Worm (Caenorhabditis elegans) whole organism, L3 larva: ENCODE data around the gene cyp-31A5.

ENCODE experiments used
- R02D3.7 ChIP-seq: fragments of 150-350 bp; optimal IDR thresholded peaks from 2 replicates; lab custom pipeline; 2014; ENCODE audit warnings: missing biosample characterization, missing genetic modification characterization
- ZK546.5 ChIP-seq: sonication (generic microtip); optimal IDR thresholded peaks from 2 replicates; lab custom pipeline; 2017; ENCODE audit warnings: missing biosample characterization, missing genetic modification characterization
- aly-2 ChIP-seq: fragments of 150-350 bp; optimal IDR thresholded peaks from 2 replicates; lab custom pipeline; 2014; ENCODE audit warnings: missing biosample characterization, missing genetic modification characterization
- ama-1 ChIP-seq: fragments of 150-350 bp; optimal IDR thresholded peaks from 2 replicates; lab custom pipeline; 2018
- ceh-16 ChIP-seq: sonication (generic microtip); optimal IDR thresholded peaks from 2 replicates; lab custom pipeline; 2017; ENCODE audit warnings: missing biosample characterization, missing genetic modification characterization
- ceh-28 ChIP-seq: fragments of 150-350 bp; optimal IDR thresholded peaks from 2 replicates; lab custom pipeline; 2014; ENCODE audit warnings: missing biosample characterization, missing genetic modification reagents, missing genetic modification characterization
- ceh-82 ChIP-seq: fragments of 150-350 bp; optimal IDR thresholded peaks from 2 replicates; lab custom pipeline; 2014; ENCODE audit warnings: missing biosample characterization, missing genetic modification characterization
- ceh-9 ChIP-seq: sonication (generic microtip); optimal IDR thresholded peaks from 2 replicates; lab custom pipeline; 2018; ENCODE audit warnings: missing biosample characterization, missing genetic modification characterization
- daf-12 ChIP-seq: fragments of 150-350 bp; optimal IDR thresholded peaks from 2 replicates; lab custom pipeline; 2014; ENCODE audit warnings: missing biosample characterization, missing genetic modification reagents, missing genetic modification characterization
- egl-27 ChIP-seq: sonication (generic microtip); optimal IDR thresholded peaks from 4 replicates; lab custom pipeline; 2017; ENCODE audit warnings: missing biosample characterization, missing genetic modification reagents, missing genetic modification characterization
- egl-5 ChIP-seq: fragments of 150-350 bp; optimal IDR thresholded peaks from 2 replicates; lab custom pipeline; 2017; ENCODE audit warnings: missing biosample characterization, missing genetic modification reagents, missing genetic modification characterization, inconsistent platforms
- elt-1 ChIP-seq: fragments of 150-350 bp; optimal IDR thresholded peaks from 2 replicates; lab custom pipeline; 2014; ENCODE audit warnings: missing biosample characterization, missing genetic modification characterization
- elt-2 ChIP-seq: sonication (generic microtip); optimal IDR thresholded peaks from 2 replicates; lab custom pipeline; 2016; ENCODE audit warnings: missing genetic modification reagents, mild to moderate bottlenecking, missing genetic modification characterization, missing compliant biosample characterization
- elt-3 ChIP-seq, 3 experiments: fragments of 150-350 bp in 1 of 3; sonication (generic microtip) in 2 of 3; optimal IDR thresholded peaks; 2 replicates in 2 of 3; 4 replicates in 1 of 3; lab custom pipeline; 2014 to 2017; ENCODE audit warnings: missing biosample characterization in 3 of 3, missing genetic modification characterization in 3 of 3
- eor-1 ChIP-seq, 2 experiments: fragments of 150-350 bp; optimal IDR thresholded peaks; 2 replicates each; lab custom pipeline; 2014 to 2018; ENCODE audit warnings: missing biosample characterization in 2 of 2, missing genetic modification characterization in 2 of 2
- fkh-10 ChIP-seq: sonication (generic microtip); optimal IDR thresholded peaks from 2 replicates; lab custom pipeline; 2017; ENCODE audit warnings: missing biosample characterization, missing genetic modification reagents, missing genetic modification characterization
- fkh-2 ChIP-seq: fragments of 150-350 bp; optimal IDR thresholded peaks from 2 replicates; lab custom pipeline; 2014; ENCODE audit warnings: missing biosample characterization, missing genetic modification reagents, missing genetic modification characterization
- fos-1 ChIP-seq: fragments of 150-350 bp; optimal IDR thresholded peaks from 2 replicates; lab custom pipeline; 2014; ENCODE audit warnings: missing biosample characterization, missing genetic modification characterization
- hmg-11 ChIP-seq: sonication (generic microtip); optimal IDR thresholded peaks from 2 replicates; lab custom pipeline; 2016; ENCODE audit warnings: missing genetic modification characterization, missing compliant biosample characterization
- jun-1 ChIP-seq: fragments of 150-350 bp; optimal IDR thresholded peaks from 2 replicates; lab custom pipeline; 2014; ENCODE audit warnings: missing biosample characterization, missing genetic modification reagents, missing genetic modification characterization
- lin-15B ChIP-seq: fragments of 150-350 bp; optimal IDR thresholded peaks from 2 replicates; lab custom pipeline; 2014; ENCODE audit warnings: missing biosample characterization, missing genetic modification characterization
- lin-39 ChIP-seq: fragments of 150-350 bp; optimal IDR thresholded peaks from 2 replicates; lab custom pipeline; 2018; ENCODE audit warnings: missing biosample characterization, missing genetic modification reagents, missing genetic modification characterization
- lsy-12 ChIP-seq: sonication (generic microtip); optimal IDR thresholded peaks from 2 replicates; lab custom pipeline; 2016; ENCODE audit warnings: mild to moderate bottlenecking, missing genetic modification characterization, missing compliant biosample characterization
- mdl-1 ChIP-seq: fragments of 150-350 bp; optimal IDR thresholded peaks from 2 replicates; lab custom pipeline; 2014; ENCODE audit warnings: missing biosample characterization, missing genetic modification characterization
- mml-1 ChIP-seq: fragments of 150-350 bp; sonication (generic microtip); optimal IDR thresholded peaks from 3 replicates; lab custom pipeline; 2014; ENCODE audit warnings: missing biosample characterization, missing genetic modification characterization
- nfya-1 ChIP-seq: sonication (generic microtip); optimal IDR thresholded peaks from 2 replicates; lab custom pipeline; 2017; ENCODE audit warnings: missing genetic modification characterization, mild to moderate bottlenecking, missing compliant biosample characterization, antibody characterized with exemption, moderate library complexity; ENCODE audit not compliant: insufficient read depth
- nhr-11 ChIP-seq: fragments of 150-350 bp; optimal IDR thresholded peaks from 2 replicates; lab custom pipeline; 2014; ENCODE audit warnings: missing biosample characterization, missing genetic modification characterization
- nhr-12 ChIP-seq: fragments of 150-350 bp; optimal IDR thresholded peaks from 2 replicates; lab custom pipeline; 2014; ENCODE audit warnings: missing biosample characterization, missing genetic modification characterization
- nhr-23 ChIP-seq: fragments of 150-350 bp; optimal IDR thresholded peaks from 2 replicates; lab custom pipeline; 2014; ENCODE audit warnings: missing biosample characterization, missing genetic modification reagents, missing genetic modification characterization
- nhr-237 ChIP-seq: fragments of 150-350 bp; optimal IDR thresholded peaks from 2 replicates; lab custom pipeline; 2014; ENCODE audit warnings: missing biosample characterization, missing genetic modification characterization
- nhr-25 ChIP-seq: sonication (generic microtip); optimal IDR thresholded peaks from 2 replicates; lab custom pipeline; 2017; ENCODE audit warnings: missing biosample characterization, missing genetic modification characterization
- nhr-28 ChIP-seq: fragments of 150-350 bp; optimal IDR thresholded peaks from 2 replicates; lab custom pipeline; 2014; ENCODE audit warnings: missing biosample characterization, missing genetic modification characterization
- nhr-43 ChIP-seq: sonication (generic microtip); optimal IDR thresholded peaks from 2 replicates; lab custom pipeline; 2016; ENCODE audit warnings: mild to moderate bottlenecking, missing genetic modification characterization, missing compliant biosample characterization; ENCODE audit not compliant: poor library complexity, severe bottlenecking
- nhr-67 ChIP-seq: fragments of 150-350 bp; optimal IDR thresholded peaks from 2 replicates; lab custom pipeline; 2014; ENCODE audit warnings: missing biosample characterization, missing genetic modification characterization
- nhr-76 ChIP-seq: fragments of 150-350 bp; sonication (generic microtip); optimal IDR thresholded peaks from 5 replicates; lab custom pipeline; 2014; ENCODE audit warnings: missing biosample characterization, missing genetic modification characterization
- nhr-77 ChIP-seq: fragments of 150-350 bp; optimal IDR thresholded peaks from 2 replicates; lab custom pipeline; 2014; ENCODE audit warnings: missing biosample characterization, missing genetic modification characterization
- pha-4 ChIP-seq: fragments of 150-350 bp; optimal IDR thresholded peaks from 2 replicates; lab custom pipeline; 2014; ENCODE audit warnings: missing biosample characterization, missing genetic modification reagents, missing genetic modification characterization
- pqm-1 ChIP-seq: fragments of 150-350 bp; optimal IDR thresholded peaks from 2 replicates; lab custom pipeline; 2017; ENCODE audit warnings: missing biosample characterization, missing genetic modification characterization, inconsistent platforms
- sea-2 ChIP-seq: fragments of 150-350 bp; sonication (generic microtip); optimal IDR thresholded peaks from 4 replicates; lab custom pipeline; 2014; ENCODE audit warnings: missing biosample characterization, missing genetic modification reagents, missing genetic modification characterization
- skn-1 ChIP-seq: fragments of 150-350 bp; optimal IDR thresholded peaks from 2 replicates; lab custom pipeline; 2014; ENCODE audit warnings: missing biosample characterization, missing genetic modification characterization
- snpc-4 ChIP-seq: fragments of 150-350 bp; optimal IDR thresholded peaks from 2 replicates; lab custom pipeline; 2014; ENCODE audit warnings: missing biosample characterization, missing genetic modification characterization
- tbx-2 ChIP-seq: sonication (generic microtip); optimal IDR thresholded peaks from 2 replicates; lab custom pipeline; 2016; ENCODE audit warnings: mild to moderate bottlenecking, missing genetic modification characterization, missing compliant biosample characterization
- unc-39 ChIP-seq: sonication (generic microtip); optimal IDR thresholded peaks from 4 replicates; lab custom pipeline; 2017; ENCODE audit warnings: missing biosample characterization, missing genetic modification characterization
- unc-62 ChIP-seq: fragments of 150-350 bp; sonication (generic microtip); optimal IDR thresholded peaks from 4 replicates; lab custom pipeline; 2014; ENCODE audit warnings: missing biosample characterization, missing genetic modification reagents, missing genetic modification characterization
- zag-1 ChIP-seq: fragments of 150-350 bp; optimal IDR thresholded peaks from 2 replicates; lab custom pipeline; 2014; ENCODE audit warnings: missing biosample characterization, missing genetic modification characterization
- ztf-11 ChIP-seq: fragments of 150-350 bp; optimal IDR thresholded peaks from 2 replicates; lab custom pipeline; 2014; ENCODE audit warnings: missing biosample characterization, missing genetic modification characterization
- ztf-4 ChIP-seq: fragments of 150-350 bp; optimal IDR thresholded peaks from 2 replicates; lab custom pipeline; 2014; ENCODE audit warnings: missing biosample characterization, missing genetic modification characterization

Gene cyp-31A5

DNA sequence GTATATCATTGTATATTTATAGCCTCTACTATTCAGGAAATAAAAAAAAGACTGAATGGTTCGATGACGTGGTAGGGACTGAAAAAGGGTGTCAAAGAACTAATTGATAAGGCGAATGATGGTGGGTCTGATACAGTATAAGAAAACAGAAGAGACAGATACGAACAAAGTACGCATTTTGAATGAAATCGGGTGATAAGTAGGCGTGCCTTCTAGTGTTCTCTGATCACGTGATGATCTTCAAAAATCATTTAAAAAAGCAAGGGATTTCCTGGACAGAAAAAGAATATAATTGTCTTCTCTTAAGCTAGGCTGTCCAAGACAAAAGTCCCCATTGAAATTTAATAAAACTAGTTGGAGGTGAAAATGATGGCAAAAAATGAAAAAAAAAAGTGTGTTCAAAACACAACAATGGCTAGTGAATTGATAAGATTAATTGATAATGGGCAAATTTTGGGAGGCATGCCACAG lies 7.8 kb upstream of the cyp-31A5 start (continued):
- TF ChIP-seq ceh-82 (tag; lab: Kevin White, UChicago) (no peak), ceh-9 (tag; lab: Kevin White, UChicago) (no peak), aly-2 (tag; lab: Kevin White, UChicago) (no peak), nfya-1 (peak; percentile 9), pha-4 (tag; lab: Kevin White, UChicago) (no peak), fkh-10 (GFP tag; lab: Kevin White, UChicago) (no peak)

DNA sequence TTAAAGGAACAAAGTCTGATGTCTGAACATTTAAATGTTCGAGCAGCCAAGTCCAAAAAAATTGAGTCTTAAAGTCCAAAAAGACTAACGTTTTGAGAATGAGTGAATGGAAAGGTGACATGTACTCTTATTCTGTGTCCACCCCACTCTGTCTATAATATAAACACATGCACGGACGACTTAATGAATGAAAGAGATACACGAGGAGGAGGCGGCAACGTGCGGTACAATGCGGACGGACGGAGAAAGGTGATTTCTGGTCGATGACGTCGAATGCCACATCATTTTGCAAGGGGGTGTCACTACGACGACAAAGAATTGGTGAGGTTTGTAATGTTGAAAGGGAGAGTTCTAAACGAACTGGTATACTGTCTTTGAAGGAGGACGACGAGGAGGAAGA lies 6.4 kb upstream of the cyp-31A5 start:
- TF ChIP-seq ama-1 (peak; percentile 1), nfya-1 (no peak), nhr-25 (tag; lab: Kevin White, UChicago) (peak; percentile 44), egl-5 (tag; lab: Kevin White, UChicago) (no peak), ZK546.5 (tag; lab: Kevin White, UChicago) (no peak), nhr-43 (tag; lab: Kevin White, UChicago) (peak; percentile 64), snpc-4 (tag; lab: Kevin White, UChicago) (no peak), pqm-1 (peak; percentile 29), nhr-23 (tag; lab: Kevin White, UChicago) (peak; percentile 7), elt-3 (tag; optimal IDR thresholded peaks at IDR 0.05; lab: Kevin White, UChicago) (no peak)

DNA sequence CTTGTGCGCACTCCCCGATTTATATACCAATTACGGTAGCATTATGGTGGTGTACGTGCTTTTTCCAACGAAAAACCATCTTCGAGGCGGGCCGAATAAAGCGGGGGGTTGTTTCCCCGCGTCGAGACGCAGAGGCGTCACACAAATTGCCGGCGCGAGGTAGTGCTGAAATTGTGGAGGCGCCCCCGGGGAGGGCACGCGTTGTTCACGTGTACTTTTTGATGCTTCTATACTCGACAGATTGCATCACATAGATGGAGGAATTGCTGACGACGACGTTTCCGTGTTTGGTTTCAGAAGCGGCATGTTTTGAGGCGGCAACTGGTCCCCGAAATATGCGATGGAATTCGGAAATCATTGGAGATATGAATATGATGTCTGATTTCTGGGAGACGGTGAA lies 5.8 kb upstream of the cyp-31A5 start:
- TF ChIP-seq snpc-4 (tag; lab: Kevin White, UChicago) (peak; percentile 5), nfya-1 (peak; percentile 91), ztf-4 (tag; lab: Kevin White, UChicago) (peak; percentile 38), zag-1 (tag; lab: Kevin White, UChicago) (no peak), fkh-10 (GFP tag; lab: Kevin White, UChicago) (peak; percentile 70), jun-1 (tag; lab: Kevin White, UChicago) (peak; percentile 87), hmg-11 (peak; percentile 95), R02D3.7 (peak; percentile 66), eor-1 (tag; optimal IDR thresholded peaks at IDR 0.05; lab: Kevin White, UChicago) (no peak), mml-1 (tag; lab: Kevin White, UChicago) (peak; percentile 100), pha-4 (tag; lab: Kevin White, UChicago) (peak; percentile 81), nhr-12 (tag; lab: Kevin White, UChicago) (no peak), egl-5 (tag; lab: Kevin White, UChicago) (peak; percentile 25), nhr-11 (peak; percentile 59), elt-3 (tag; optimal IDR thresholded peaks at IDR 0.05; lab: Kevin White, UChicago) (peak in 1 of 3 experiments; percentile 54), aly-2 (tag; lab: Kevin White, UChicago) (no peak), tbx-2 (peak; percentile 73), ceh-82 (tag; lab: Kevin White, UChicago) (no peak), elt-2 (tag; lab: Kevin White, UChicago) (peak; percentile 91), pqm-1 (peak; percentile 65), nhr-67 (tag; lab: Kevin White, UChicago) (no peak), nhr-25 (tag; lab: Kevin White, UChicago) (peak; percentile 90), skn-1 (tag; lab: Kevin White, UChicago) (peak; percentile 6), mdl-1 (tag; lab: Kevin White, UChicago) (peak; percentile 63), nhr-76 (no peak), unc-62 (peak; percentile 81), unc-39 (tag; lab: Kevin White, UChicago) (peak; percentile 36), ceh-28 (tag; lab: Kevin White, UChicago) (peak; percentile 65), lsy-12 (tag; lab: Kevin White, UChicago) (peak; percentile 59), fkh-2 (no peak), nhr-23 (tag; lab: Kevin White, UChicago) (peak; percentile 82), ama-1 (no peak), nhr-28 (no peak), nhr-43 (tag; lab: Kevin White, UChicago) (peak; percentile 93), ZK546.5 (tag; lab: Kevin White, UChicago) (no peak), ztf-11 (tag; lab: Kevin White, UChicago) (no peak), lin-39 (tag; lab: Kevin White, UChicago) (peak; percentile 95), lin-15B (tag; lab: Kevin White, UChicago) (peak; percentile 45), nhr-237 (tag; lab: Kevin White, UChicago) (no peak), ceh-16 (tag; lab: Kevin White, UChicago) (no peak), ceh-9 (tag; lab: Kevin White, UChicago) (no peak), nhr-77 (tag; lab: Kevin White, UChicago) (no peak), elt-1 (peak; percentile 62), daf-12 (no peak), egl-27 (tag; lab: Kevin White, UChicago) (peak; percentile 66), sea-2 (GFP tag; lab: Kevin White, UChicago) (no peak), fos-1 (peak; percentile 18)
